Worm (Caenorhabditis elegans) whole organism, L2 larva: ENCODE results near the gene R10F2.6.

Experiments used
- Y55F3AM.14 ChIP-seq: fragments of 200-800 bp; sonication (Bioruptor generic); optimal IDR thresholded peaks from 2 replicates; lab custom pipeline; 2018; ENCODE audit warnings: mild to moderate bottlenecking, missing genetic modification characterization, missing compliant biosample characterization
- ama-1 ChIP-seq: fragments of 150-350 bp; optimal IDR thresholded peaks from 2 replicates; lab custom pipeline; 2018; ENCODE audit warnings: inconsistent platforms
- egl-27 ChIP-seq: sonication (generic microtip); optimal IDR thresholded peaks from 3 replicates; lab custom pipeline; 2017; ENCODE audit warnings: missing biosample characterization, missing genetic modification reagents, missing genetic modification characterization
- elt-1 ChIP-seq: fragments of 150-350 bp; optimal IDR thresholded peaks from 2 replicates; lab custom pipeline; 2014; ENCODE audit warnings: missing biosample characterization, missing genetic modification characterization
- gmeb-1 ChIP-seq: fragments of 150-350 bp; optimal IDR thresholded peaks from 2 replicates; lab custom pipeline; 2014; ENCODE audit warnings: missing biosample characterization, missing genetic modification characterization
- lin-13 ChIP-seq: fragments of 150-350 bp; optimal IDR thresholded peaks from 2 replicates; lab custom pipeline; 2014; ENCODE audit warnings: missing biosample characterization, missing genetic modification reagents, missing genetic modification characterization
- nhr-11 ChIP-seq: fragments of 150-350 bp; optimal IDR thresholded peaks from 2 replicates; lab custom pipeline; 2014; ENCODE audit warnings: missing biosample characterization, missing genetic modification characterization
- nhr-25 ChIP-seq: fragments of 150-350 bp; sonication (generic microtip); optimal IDR thresholded peaks from 3 replicates; lab custom pipeline; 2014; ENCODE audit warnings: missing biosample characterization, missing genetic modification characterization
- unc-39 ChIP-seq: fragments of 150-350 bp; optimal IDR thresholded peaks from 2 replicates; lab custom pipeline; 2014; ENCODE audit warnings: missing biosample characterization, missing genetic modification characterization
- unc-55 ChIP-seq: fragments of 150-350 bp; sonication (generic microtip); optimal IDR thresholded peaks from 3 replicates; lab custom pipeline; 2014; ENCODE audit warnings: missing biosample characterization, missing genetic modification reagents, missing genetic modification characterization
- unc-62 ChIP-seq: fragments of 150-350 bp; optimal IDR thresholded peaks from 2 replicates; lab custom pipeline; 2014; ENCODE audit warnings: missing biosample characterization, missing genetic modification reagents, missing genetic modification characterization

DNA sequence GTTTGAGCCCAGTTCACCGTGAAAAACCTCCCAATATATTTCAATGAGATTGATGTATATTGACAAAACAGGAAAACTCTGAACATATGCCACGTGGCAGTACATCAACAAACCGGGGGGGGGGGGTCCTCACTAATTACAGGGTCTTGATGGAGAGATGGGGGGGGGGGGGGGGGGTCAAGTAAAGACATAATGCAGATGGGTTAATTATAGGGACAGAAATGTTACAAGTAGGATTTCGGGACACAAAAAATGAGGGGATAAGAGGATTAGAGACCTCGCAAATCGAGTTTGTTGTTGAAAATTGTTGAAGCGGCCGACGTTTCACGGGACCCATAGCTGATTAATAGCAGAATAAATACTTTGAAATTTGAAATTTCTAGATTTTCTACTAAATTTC lies 31.0 kb downstream of the R10F2.6 start:
- no peak for TF ChIP-seq nhr-11 (tag; lab: Kevin White, UChicago)
- TF ChIP-seq elt-1 (tag; lab: Kevin White, UChicago): no peak
- TF ChIP-seq unc-39 (tag; lab: Kevin White, UChicago): no peak
- TF ChIP-seq Y55F3AM.14: no peak
- no peak for TF ChIP-seq nhr-25 (tag; lab: Kevin White, UChicago)
- no peak for TF ChIP-seq unc-62 (GFP tag; lab: Kevin White, UChicago)
- TF ChIP-seq ama-1 (lab: Kevin White, UChicago): no peak
- TF ChIP-seq unc-55 (GFP tag; lab: Kevin White, UChicago): no peak
- no peak for TF ChIP-seq egl-27
- TF ChIP-seq lin-13 (GFP tag; lab: Kevin White, UChicago): no peak
- no peak for TF ChIP-seq gmeb-1
